Worm (Caenorhabditis elegans): ENCODE data around the gene cnc-4.

Gene cnc-4

DNA sequence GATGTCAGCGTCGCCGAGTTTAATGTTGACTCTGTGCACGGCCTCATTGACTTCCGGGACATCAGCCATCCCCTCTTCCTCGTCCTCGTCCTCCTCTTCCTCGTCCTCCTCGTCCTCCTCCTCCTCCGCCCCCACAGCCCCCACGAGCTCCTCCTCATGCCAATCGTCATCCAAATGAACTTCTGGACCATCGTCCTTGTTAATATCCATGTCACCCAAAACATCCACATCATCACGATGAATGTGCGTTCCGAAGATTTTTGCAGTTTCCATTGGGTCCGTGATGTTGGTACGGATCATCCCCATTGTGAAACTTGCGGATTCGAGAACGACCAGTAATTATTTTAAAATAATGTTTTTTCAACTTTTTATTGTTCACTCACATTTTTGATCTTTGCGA is 12.6 kb upstream of the cnc-4 start:
- TF ChIP-seq ceh-14 (tag; optimal IDR thresholded peaks at IDR 0.05) (no peak), pqm-1 (tag; optimal IDR thresholded peaks at IDR 0.05) (no peak), madf-2 (tag; optimal IDR thresholded peaks at IDR 0.05) (no peak), ceh-30 (tag; optimal IDR thresholded peaks at IDR 0.05) (no peak), ceh-45 (GFP tag; IDR thresholded peaks at IDR 0.05) (no peak)

- no peak for TF ChIP-seq unc-42 (tag; optimal IDR thresholded peaks at IDR 0.05)
Observed at ce11 chrV:1435106-1435505, 11.9 kb upstream of the cnc-4 start.

- no peak for TF ChIP-seq pha-2 (tag; optimal IDR thresholded peaks at IDR 0.05)
Observed at ce11 chrV:1438205-1438604, 8.8 kb upstream of the cnc-4 start.

ce11 chrV:1438832-1439231 is 8.2 kb upstream of the cnc-4 start, which contains the start of gene R09B5.11:
Gene R09B5.11, plus strand, starts transcription at chrV:1439205.
- TF ChIP-seq mec-3 (tag; optimal IDR thresholded peaks at IDR 0.05; ENCODE audit: borderline replicate concordance): no peak
- TF ChIP-seq pha-4 (tag; optimal IDR thresholded peaks at IDR 0.05): no peak
- no peak for TF ChIP-seq nhr-232 (tag; optimal IDR thresholded peaks at IDR 0.05)
- no peak for TF ChIP-seq ceh-24 (tag; optimal IDR thresholded peaks at IDR 0.05)

- no peak for TF ChIP-seq pha-4 (tag; optimal IDR thresholded peaks at IDR 0.05)
- TF ChIP-seq T23F11.4 (GFP tag; optimal IDR thresholded peaks at IDR 0.05): no peak
- no peak for TF ChIP-seq pax-1 (tag; optimal IDR thresholded peaks at IDR 0.05)
- no peak for TF ChIP-seq ceh-14 (tag; optimal IDR thresholded peaks at IDR 0.05)
- no peak for TF ChIP-seq ceh-9 (tag; optimal IDR thresholded peaks at IDR 0.05)
- TF ChIP-seq tbx-7 (tag; optimal IDR thresholded peaks at IDR 0.05): no peak
- no peak for TF ChIP-seq madf-2 (tag; optimal IDR thresholded peaks at IDR 0.05)
- TF ChIP-seq pqm-1 (tag; optimal IDR thresholded peaks at IDR 0.05): no peak
- TF ChIP-seq dve-1 (tag; optimal IDR thresholded peaks at IDR 0.05): no peak
- TF ChIP-seq hlh-6 (tag; optimal IDR thresholded peaks at IDR 0.05): no peak
- no peak for TF ChIP-seq ref-2 (tag; optimal IDR thresholded peaks at IDR 0.05)
- no peak for TF ChIP-seq unc-86 (tag; optimal IDR thresholded peaks at IDR 0.05)
- TF ChIP-seq elt-2 (tag; optimal IDR thresholded peaks at IDR 0.05): no peak
Observed at ce11 chrV:1442042-1442441, 5.0 kb upstream of the cnc-4 start, which contains the start of gene cnc-11. Gene cnc-11, plus strand, starts transcription at chrV:1442342.

- TF ChIP-seq ceh-9 (tag; optimal IDR thresholded peaks at IDR 0.05) (no peak), ceh-2 (tag; optimal IDR thresholded peaks at IDR 0.05) (no peak), T23F11.4 (GFP tag; optimal IDR thresholded peaks at IDR 0.05) (no peak), ahr-1 (tag; optimal IDR thresholded peaks at IDR 0.05) (no peak), madf-2 (tag; optimal IDR thresholded peaks at IDR 0.05) (no peak), nhr-232 (tag; optimal IDR thresholded peaks at IDR 0.05) (no peak), sdc-2 (tag; optimal IDR thresholded peaks at IDR 0.05) (no peak), pag-3 (tag; optimal IDR thresholded peaks at IDR 0.05; ENCODE audit: borderline replicate concordance) (no peak), pha-4 (tag; optimal IDR thresholded peaks at IDR 0.05) (no peak)
Observed at ce11 chrV:1444180-1444579, 2.8 kb upstream of the cnc-4 start, which contains the start of gene cnc-1. Gene cnc-1, minus strand, starts transcription at chrV:1444280.

DNA sequence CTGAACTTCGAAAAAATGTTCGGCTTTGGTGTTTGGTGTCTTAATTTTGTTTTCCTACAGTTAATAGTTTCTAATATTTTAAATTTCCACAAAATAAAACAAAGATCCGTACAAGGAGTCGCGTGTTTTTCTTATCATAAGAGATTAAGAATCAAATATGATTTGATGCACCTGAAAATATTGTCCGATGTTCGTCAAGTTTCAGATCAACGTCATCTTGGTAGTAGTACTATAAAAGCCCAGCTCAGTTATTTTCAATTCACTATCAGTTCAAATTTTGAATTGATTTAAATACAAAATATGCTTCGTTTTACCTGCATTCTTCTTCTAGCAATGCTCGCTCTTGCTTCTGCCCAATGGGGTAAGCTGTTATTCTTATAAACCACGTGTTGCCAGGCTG is 1.9 kb upstream of the cnc-4 start, which contains the start of gene cnc-5:
Gene cnc-5, plus strand, starts transcription at position 301 of the 400 bp plus-strand sequence.
- TF ChIP-seq lim-6 (tag; optimal IDR thresholded peaks at IDR 0.05): no peak
- no peak for TF ChIP-seq ceh-30 (tag; optimal IDR thresholded peaks at IDR 0.05)
- no peak for TF ChIP-seq ceh-19 (GFP tag; optimal IDR thresholded peaks at IDR 0.05)
- TF ChIP-seq madf-2 (tag; optimal IDR thresholded peaks at IDR 0.05): no peak
- TF ChIP-seq ttx-3 (tag; optimal IDR thresholded peaks at IDR 0.05): no peak
- TF ChIP-seq ref-2 (tag; optimal IDR thresholded peaks at IDR 0.05): no peak
- no peak for TF ChIP-seq mec-3 (tag; optimal IDR thresholded peaks at IDR 0.05; ENCODE audit: borderline replicate concordance)
- no peak for TF ChIP-seq zip-5 (tag; optimal IDR thresholded peaks at IDR 0.05)
- TF ChIP-seq hlh-8 (tag; optimal IDR thresholded peaks at IDR 0.05): no peak
- no peak for TF ChIP-seq sox-4 (tag; optimal IDR thresholded peaks at IDR 0.05)
- no peak for TF ChIP-seq T23F11.4 (GFP tag; optimal IDR thresholded peaks at IDR 0.05)
- no peak for TF ChIP-seq elt-2 (tag; optimal IDR thresholded peaks at IDR 0.05)
- no peak for TF ChIP-seq ceh-9 (tag; optimal IDR thresholded peaks at IDR 0.05)
- TF ChIP-seq Y22D7AL.16 (tag; optimal IDR thresholded peaks at IDR 0.05): no peak
- no peak for TF ChIP-seq ets-4 (tag; optimal IDR thresholded peaks at IDR 0.05)
- no peak for TF ChIP-seq hlh-30 (tag; optimal IDR thresholded peaks at IDR 0.05; ENCODE audit: insufficient read depth)
- no peak for TF ChIP-seq odd-2 (tag; optimal IDR thresholded peaks at IDR 0.05)
- no peak for TF ChIP-seq sdc-2 (tag; optimal IDR thresholded peaks at IDR 0.05)
- TF ChIP-seq fkh-6 (tag; optimal IDR thresholded peaks at IDR 0.05): no peak
- TF ChIP-seq ceh-22 (tag; optimal IDR thresholded peaks at IDR 0.05): no peak
